Worm (Caenorhabditis elegans) whole organism, mixed stage, embryonic: ENCODE data around the gene F44D12.16.

ENCODE experiments used
- M03D4.4 ChIP-seq: sonication (generic microtip); optimal IDR thresholded peaks from 2 replicates; lab custom pipeline; 2017; ENCODE audit warnings: mild to moderate bottlenecking, missing genetic modification characterization, missing compliant biosample characterization
- blmp-1 ChIP-seq: fragments of 150-350 bp; optimal IDR thresholded peaks from 2 replicates; lab custom pipeline; 2014; ENCODE audit warnings: missing biosample characterization, missing genetic modification characterization
- ceh-39 ChIP-seq: fragments of 150-350 bp; optimal IDR thresholded peaks from 2 replicates; lab custom pipeline; 2014; ENCODE audit warnings: missing biosample characterization, missing genetic modification characterization
- ceh-43 ChIP-seq: fragments of 200-800 bp; sonication (Bioruptor generic); optimal IDR thresholded peaks from 2 replicates; lab custom pipeline; 2018; ENCODE audit warnings: mild to moderate bottlenecking, missing genetic modification characterization, moderate library complexity, missing compliant biosample characterization
- ces-1 ChIP-seq: fragments of 150-350 bp; optimal IDR thresholded peaks from 2 replicates; lab custom pipeline; 2014; ENCODE audit warnings: missing biosample characterization, missing genetic modification reagents, missing genetic modification characterization
- cnd-1 ChIP-seq: fragments of 200-800 bp; sonication (Bioruptor generic); optimal IDR thresholded peaks from 2 replicates; lab custom pipeline; 2018; ENCODE audit warnings: mild to moderate bottlenecking, missing genetic modification characterization, missing compliant biosample characterization
- drap-1 ChIP-seq: fragments of 200-800 bp; sonication (Bioruptor generic); optimal IDR thresholded peaks from 3 replicates; lab custom pipeline; 2018; ENCODE audit warnings: mild to moderate bottlenecking, missing genetic modification characterization, missing compliant biosample characterization
- elt-1 ChIP-seq: sonication (generic microtip); optimal IDR thresholded peaks from 2 replicates; lab custom pipeline; 2017; ENCODE audit warnings: missing genetic modification characterization, mild to moderate bottlenecking, missing compliant biosample characterization, antibody characterized with exemption, moderate library complexity, borderline replicate concordance; ENCODE audit not compliant: insufficient read depth
- flh-1 ChIP-seq: fragments of 200-800 bp; sonication (Bioruptor generic); optimal IDR thresholded peaks from 2 replicates; lab custom pipeline; 2018; ENCODE audit warnings: mild to moderate bottlenecking, missing genetic modification characterization, moderate library complexity, missing compliant biosample characterization
- ham-2 ChIP-seq: fragments of 200-800 bp; sonication (Bioruptor generic); optimal IDR thresholded peaks from 2 replicates; lab custom pipeline; 2018; ENCODE audit warnings: mild to moderate bottlenecking, missing genetic modification characterization, missing compliant biosample characterization
- hlh-1 ChIP-seq: fragments of 150-350 bp; optimal IDR thresholded peaks from 2 replicates; lab custom pipeline; 2014; ENCODE audit warnings: missing biosample characterization, missing genetic modification reagents, missing genetic modification characterization
- mab-5 ChIP-seq: fragments of 150-350 bp; optimal IDR thresholded peaks from 2 replicates; lab custom pipeline; 2014; ENCODE audit warnings: missing biosample characterization, missing genetic modification characterization
- mep-1 ChIP-seq: fragments of 150-350 bp; optimal IDR thresholded peaks from 2 replicates; lab custom pipeline; 2017; ENCODE audit warnings: missing biosample characterization, missing genetic modification reagents, missing genetic modification characterization, inconsistent platforms
- mls-2 ChIP-seq: sonication (generic microtip); optimal IDR thresholded peaks from 2 replicates; lab custom pipeline; 2016; ENCODE audit warnings: mild to moderate bottlenecking, missing genetic modification characterization, moderate library complexity, missing compliant biosample characterization
- nhr-237 ChIP-seq: fragments of 150-350 bp; optimal IDR thresholded peaks from 2 replicates; lab custom pipeline; 2014; ENCODE audit warnings: missing biosample characterization, missing genetic modification characterization
- nhr-28 ChIP-seq: fragments of 150-350 bp; optimal IDR thresholded peaks from 2 replicates; lab custom pipeline; 2014; ENCODE audit warnings: missing biosample characterization, missing genetic modification characterization
- pha-4 ChIP-seq: fragments of 150-350 bp; optimal IDR thresholded peaks from 2 replicates; lab custom pipeline; 2018; ENCODE audit warnings: missing biosample characterization, missing genetic modification reagents, missing genetic modification characterization
- snpc-4 ChIP-seq: fragments of 150-350 bp; optimal IDR thresholded peaks from 2 replicates; lab custom pipeline; 2014; ENCODE audit warnings: missing biosample characterization, missing genetic modification characterization
- unc-120 ChIP-seq: sonication (generic microtip); optimal IDR thresholded peaks from 2 replicates; lab custom pipeline; 2017; ENCODE audit warnings: missing genetic modification characterization, missing compliant biosample characterization; ENCODE audit not compliant: poor library complexity, severe bottlenecking
- unc-39 ChIP-seq: fragments of 150-350 bp; optimal IDR thresholded peaks from 2 replicates; lab custom pipeline; 2014; ENCODE audit warnings: missing biosample characterization, missing genetic modification characterization
- unc-62 ChIP-seq: fragments of 150-350 bp; optimal IDR thresholded peaks from 2 replicates; lab custom pipeline; 2014; ENCODE audit warnings: missing biosample characterization, missing genetic modification reagents, missing genetic modification characterization
- zip-8 ChIP-seq: fragments of 150-350 bp; optimal IDR thresholded peaks from 2 replicates; lab custom pipeline; 2014; ENCODE audit warnings: missing biosample characterization, missing genetic modification characterization

F44D12.16 gene

DNA sequence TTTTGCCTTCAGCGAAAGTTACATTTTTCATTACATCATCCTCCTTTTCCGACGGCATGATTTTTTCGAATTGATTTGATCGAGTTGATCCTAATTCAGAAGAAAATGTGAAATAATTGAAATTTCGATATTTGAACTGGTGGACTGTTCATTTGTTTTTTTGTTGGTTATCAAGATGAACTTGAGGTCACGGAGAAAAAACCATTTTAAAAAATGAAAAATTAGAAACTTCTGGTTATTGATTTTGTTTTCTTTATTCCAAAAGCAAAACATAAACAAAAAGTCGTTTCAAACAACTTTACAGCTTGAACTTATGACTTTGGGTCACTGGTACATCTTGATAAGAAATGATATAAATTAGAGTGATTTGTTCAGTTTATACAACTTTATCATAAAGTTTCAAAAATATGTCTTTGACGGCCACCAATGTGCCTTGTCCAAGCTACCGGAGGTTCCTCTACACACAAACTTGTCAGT, 46.2 kb downstream of the F44D12.16 start, which contains the start of the genes ttbk-4 and W01B6.4:
Gene ttbk-4, minus strand, starts transcription at position 101 of the 477 bp plus-strand sequence.
Gene W01B6.4, plus strand, starts transcription at position 427 of the 477 bp plus-strand sequence.
- no peak for TF ChIP-seq ham-2 (GFP tag; lab: Kevin White, UChicago)
- no peak for TF ChIP-seq flh-1 (GFP tag; lab: Kevin White, UChicago)
- no peak for TF ChIP-seq pha-4 (tag; lab: Kevin White, UChicago)
- TF ChIP-seq unc-62 (GFP tag; lab: Kevin White, UChicago) = no peak
- no peak for TF ChIP-seq ceh-39 (tag; lab: Kevin White, UChicago)
- no peak for TF ChIP-seq snpc-4
- no peak for TF ChIP-seq drap-1 (GFP tag; lab: Kevin White, UChicago)

DNA sequence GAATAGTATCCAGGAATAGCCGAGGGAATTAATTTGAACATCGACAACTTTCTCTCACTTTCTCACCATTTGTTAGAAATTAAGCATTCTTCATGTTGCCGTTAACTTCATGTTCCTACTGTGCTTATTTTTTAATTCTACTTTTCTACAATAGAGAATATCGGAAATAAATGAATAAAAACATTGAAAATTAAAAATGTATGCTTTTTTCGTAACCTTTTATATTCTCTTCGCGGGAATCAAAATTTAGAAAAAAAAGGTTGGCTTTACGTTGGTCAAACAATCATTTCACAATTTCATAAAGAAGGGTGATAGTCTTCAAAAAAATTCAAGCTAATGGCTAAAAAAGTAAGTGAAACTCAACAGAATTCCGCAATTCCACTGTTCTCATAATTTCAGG, 47.0 kb downstream of the F44D12.16 start, which contains the start of gene W01B6.5:
Gene W01B6.5, plus strand, starts transcription at position 301 of the 400 bp plus-strand sequence.
- TF ChIP-seq pha-4 (tag; lab: Kevin White, UChicago) (no peak), ces-1 (GFP tag; lab: Kevin White, UChicago) (no peak), nhr-28 (tag; lab: Kevin White, UChicago) (no peak), unc-120 (tag; lab: Kevin White, UChicago) (no peak), snpc-4 (no peak), mep-1 (tag; lab: Kevin White, UChicago) (no peak), mab-5 (tag; lab: Kevin White, UChicago) (no peak), cnd-1 (tag; lab: Kevin White, UChicago) (no peak), mls-2 (no peak), unc-62 (GFP tag; lab: Kevin White, UChicago) (no peak), blmp-1 (tag; lab: Kevin White, UChicago) (no peak), hlh-1 (tag; lab: Kevin White, UChicago) (no peak), ceh-43 (no peak), nhr-237 (tag; lab: Kevin White, UChicago) (no peak), elt-1 (tag; lab: Kevin White, UChicago) (no peak), zip-8 (tag; lab: Kevin White, UChicago) (no peak), unc-39 (tag; lab: Kevin White, UChicago) (no peak), M03D4.4 (tag; lab: Kevin White, UChicago) (no peak)

DNA sequence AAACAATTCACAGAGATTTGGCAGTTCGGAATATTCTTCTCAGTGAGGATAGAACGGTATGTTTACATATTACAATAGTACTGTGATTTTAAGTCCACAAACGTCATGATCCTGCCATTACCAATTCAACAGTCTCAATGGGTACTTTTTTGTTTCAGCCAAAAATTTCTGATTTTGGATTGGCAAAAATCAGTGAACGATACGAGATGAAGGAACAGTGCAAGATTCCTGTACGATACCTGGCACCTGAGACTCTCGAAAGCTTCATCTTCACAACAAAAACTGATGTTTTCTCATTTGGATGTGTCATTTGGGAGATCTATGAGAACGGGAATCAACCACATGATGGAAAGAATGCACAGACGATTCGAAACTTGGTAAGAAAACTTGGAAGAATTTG, 49.1 kb downstream of the F44D12.16 start:
- no peak for TF ChIP-seq hlh-1 (tag; lab: Kevin White, UChicago)
